Worm (Caenorhabditis elegans) whole organism, mixed stage, embryonic: Measurements from ENCODE around the gene crn-6.

ENCODE experiments used
- bed-3 ChIP-seq: fragments of 200-800 bp; sonication (Bioruptor generic); optimal IDR thresholded peaks from 3 replicates; lab custom pipeline; 2018; ENCODE audit warnings: mild to moderate bottlenecking, missing genetic modification characterization, moderate library complexity, missing compliant biosample characterization
- ces-1 ChIP-seq: fragments of 150-350 bp; optimal IDR thresholded peaks from 2 replicates; lab custom pipeline; 2014; ENCODE audit warnings: missing biosample characterization, missing genetic modification reagents, missing genetic modification characterization
- elt-3 ChIP-seq: fragments of 150-350 bp; optimal IDR thresholded peaks from 2 replicates; lab custom pipeline; 2014; ENCODE audit warnings: missing biosample characterization, missing genetic modification characterization
- mls-2 ChIP-seq: sonication (generic microtip); optimal IDR thresholded peaks from 2 replicates; lab custom pipeline; 2016; ENCODE audit warnings: mild to moderate bottlenecking, missing genetic modification characterization, moderate library complexity, missing compliant biosample characterization
- nhr-2 ChIP-seq: fragments of 150-350 bp; optimal IDR thresholded peaks from 2 replicates; lab custom pipeline; 2014; ENCODE audit warnings: missing biosample characterization, missing genetic modification characterization
- nhr-76 ChIP-seq: sonication (generic microtip); optimal IDR thresholded peaks from 2 replicates; lab custom pipeline; 2017; ENCODE audit warnings: missing biosample characterization, missing genetic modification characterization
- unc-39 ChIP-seq: fragments of 150-350 bp; optimal IDR thresholded peaks from 2 replicates; lab custom pipeline; 2014; ENCODE audit warnings: missing biosample characterization, missing genetic modification characterization
- unc-62 ChIP-seq: fragments of 150-350 bp; optimal IDR thresholded peaks from 2 replicates; lab custom pipeline; 2014; ENCODE audit warnings: missing biosample characterization, missing genetic modification reagents, missing genetic modification characterization

DNA sequence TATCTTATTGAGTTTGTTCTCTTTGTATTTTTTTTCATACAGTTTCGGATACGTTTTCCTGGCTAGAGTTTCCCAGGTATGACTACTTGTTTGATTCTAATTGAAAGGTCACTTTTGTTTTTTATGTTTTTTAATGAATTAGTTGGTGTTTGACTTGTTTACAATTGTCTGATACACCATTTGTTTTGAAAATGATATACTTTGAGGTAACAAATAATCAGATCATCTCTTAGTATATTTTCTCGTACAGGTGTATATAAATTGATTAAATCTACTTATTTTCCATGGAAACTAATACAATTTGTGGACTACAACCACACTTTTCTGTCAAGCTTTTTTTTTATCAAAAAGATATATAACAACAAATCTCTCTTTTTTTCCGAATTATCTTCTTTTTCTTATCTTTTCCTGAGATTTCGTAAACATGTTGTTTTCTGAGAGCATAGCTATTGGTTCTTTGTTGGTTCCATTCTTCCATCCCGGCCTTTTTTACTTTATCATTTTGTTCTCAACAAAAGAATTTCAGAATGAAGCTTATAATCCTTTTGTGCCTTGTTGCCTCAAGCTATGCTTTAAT is 37.2 kb upstream of the crn-6 start, which contains the start of gene ttr-5:
- TF ChIP-seq unc-62 (GFP tag; lab: Kevin White, UChicago) (no peak), unc-39 (no peak), nhr-2 (tag; lab: Kevin White, UChicago) (no peak), elt-3 (tag; lab: Kevin White, UChicago) (no peak), bed-3 (GFP tag; lab: Kevin White, UChicago) (no peak), mls-2 (tag; lab: Kevin White, UChicago) (no peak), nhr-76 (tag; lab: Kevin White, UChicago) (no peak), ces-1 (GFP tag; lab: Kevin White, UChicago) (no peak)
